Fruit fly (Drosophila melanogaster): ENCODE measurements around the gene Spt3.

Gene Spt3

dm6 chr3R:12016828-12017280 lies at the start of gene Spt3, which contains the start of gene DCAF12:
Spt3 (plus strand) TSS chr3R:12017156.
DCAF12 (minus strand) TSS chr3R:12017031.
- TF ChIP-seq CG17801 (GFP tag; optimal IDR thresholded peaks at IDR 0.05; ENCODE audit: partially characterized antibody), result peak; percentile 53

dm6 chr3R:11967262-11968029 lies 49.5 kb upstream of the Spt3 start, which contains the start of the genes CG12213 and GC1:
CG12213 (minus strand) TSS chr3R:11967691.
GC1 (plus strand) TSS chr3R:11967708.
- TF ChIP-seq CG17801 (GFP tag; optimal IDR thresholded peaks at IDR 0.05; ENCODE audit: partially characterized antibody), result peak; percentile 80

- TF ChIP-seq CG17801 (GFP tag; optimal IDR thresholded peaks at IDR 0.05; ENCODE audit: partially characterized antibody), result no peak
Measured at dm6 chr3R:11968030-11968753, 48.8 kb upstream of the Spt3 start.

- no peak for TF ChIP-seq CG17801 (GFP tag; optimal IDR thresholded peaks at IDR 0.05; ENCODE audit: partially characterized antibody)
Measured at dm6 chr3R:11969217-11969616, 47.7 kb upstream of the Spt3 start.

- no peak for TF ChIP-seq CG17801 (GFP tag; optimal IDR thresholded peaks at IDR 0.05; ENCODE audit: partially characterized antibody)
Measured at dm6 chr3R:11971394-11971793, 45.6 kb upstream of the Spt3 start, which contains the start of gene GC2. GC2 (plus strand) TSS chr3R:11971694.

- no peak for TF ChIP-seq CG17801 (GFP tag; optimal IDR thresholded peaks at IDR 0.05; ENCODE audit: partially characterized antibody)
Measured at dm6 chr3R:11973826-11974225, 43.1 kb upstream of the Spt3 start.

dm6 chr3R:11974631-11975030 lies 42.3 kb upstream of the Spt3 start, which contains the start of gene Tango9:
Tango9 (minus strand) TSS chr3R:11974910.
- peak; percentile 39 for TF ChIP-seq CG17801 (GFP tag; optimal IDR thresholded peaks at IDR 0.05; ENCODE audit: partially characterized antibody)

dm6 chr3R:11976556-11977335 lies 40.2 kb upstream of the Spt3 start, which contains the start of gene CG10005:
CG10005 (minus strand) TSS chr3R:11977197.
- no peak for TF ChIP-seq CG17801 (GFP tag; optimal IDR thresholded peaks at IDR 0.05; ENCODE audit: partially characterized antibody)

dm6 chr3R:11977336-11977678 lies 39.6 kb upstream of the Spt3 start:
- TF ChIP-seq CG17801 (GFP tag; optimal IDR thresholded peaks at IDR 0.05; ENCODE audit: partially characterized antibody), result no peak

- TF ChIP-seq CG17801 (GFP tag; optimal IDR thresholded peaks at IDR 0.05; ENCODE audit: partially characterized antibody), result no peak
Measured at dm6 chr3R:11978278-11978677, 38.7 kb upstream of the Spt3 start.

- peak; percentile 11 for TF ChIP-seq CG17801 (GFP tag; optimal IDR thresholded peaks at IDR 0.05; ENCODE audit: partially characterized antibody)
Measured at dm6 chr3R:11979879-11980571, 36.9 kb upstream of the Spt3 start, which contains the start of gene CG18547. CG18547 (minus strand) TSS chr3R:11980390.

dm6 chr3R:11981962-11982361 lies 35.0 kb upstream of the Spt3 start, which contains the start of gene CG12224:
CG12224 (minus strand) TSS chr3R:11982062.
- no peak for TF ChIP-seq CG17801 (GFP tag; optimal IDR thresholded peaks at IDR 0.05; ENCODE audit: partially characterized antibody)

dm6 chr3R:11982547-11982946 lies 34.4 kb upstream of the Spt3 start:
- no peak for TF ChIP-seq CG17801 (GFP tag; optimal IDR thresholded peaks at IDR 0.05; ENCODE audit: partially characterized antibody)

dm6 chr3R:11984441-11984840 lies 32.5 kb upstream of the Spt3 start, which contains the start of gene CG3397:
CG3397 (minus strand) TSS chr3R:11984541.
- no peak for TF ChIP-seq CG17801 (GFP tag; optimal IDR thresholded peaks at IDR 0.05; ENCODE audit: partially characterized antibody)
